Fruit fly (Drosophila melanogaster): ENCODE results near the gene Mst27D.
A peak's percentile ranks its signal among the peaks of the same experiment; 100 is the strongest.

The Mst27D gene

DNA sequence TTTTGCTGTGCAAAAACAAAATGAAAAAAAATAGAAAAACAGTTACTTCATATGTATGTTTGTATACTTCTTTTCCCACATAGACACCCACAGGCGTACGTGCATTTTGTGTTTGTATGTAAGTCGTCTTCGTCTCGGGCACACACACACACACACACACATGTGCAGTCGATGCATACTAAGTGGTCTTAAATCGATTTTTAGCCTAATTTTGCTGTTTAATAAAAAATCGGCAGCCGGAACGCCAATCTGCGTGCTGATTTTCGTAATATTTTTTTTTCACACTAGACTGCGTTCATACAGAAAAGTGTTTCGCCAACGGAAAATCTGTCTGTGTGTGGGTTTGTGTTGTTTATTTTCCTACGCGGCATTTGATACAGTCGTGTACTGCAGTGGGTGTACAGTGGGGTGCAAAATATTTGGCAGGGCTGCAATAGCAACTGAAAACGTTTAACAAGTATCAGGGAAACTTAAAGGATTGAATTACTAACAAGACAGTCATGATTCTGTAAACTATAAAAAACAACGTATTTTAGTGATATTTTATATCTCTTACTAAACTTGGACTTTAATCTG, 27.5 kb downstream of the Mst27D start (continued):
- TF ChIP-seq Trl (optimal IDR thresholded peaks at IDR 0.05) (no peak), Trl (GFP tag; optimal IDR thresholded peaks at IDR 0.05) (no peak), Tbp (GFP tag; optimal IDR thresholded peaks at IDR 0.05) (no peak), Pdp1 (GFP tag; optimal IDR thresholded peaks at IDR 0.05) (peak; percentile 25 to 34), CG8281 (tag; optimal IDR thresholded peaks at IDR 0.05) (no peak), CG1603 (tag; optimal IDR thresholded peaks at IDR 0.05) (peak; percentile 45), CG13296 (GFP tag; optimal IDR thresholded peaks at IDR 0.05) (peak; percentile 27), Stat92E (GFP tag; optimal IDR thresholded peaks at IDR 0.05) (no peak), CG17568 (GFP tag; optimal IDR thresholded peaks at IDR 0.05) (peak; percentile 8), Ets97D (GFP tag; optimal IDR thresholded peaks at IDR 0.05) (peak; percentile 12), chm (GFP tag; IDR thresholded peaks at IDR 0.05) (no peak; the same call in 1 of the 2 replicates), CG4424 (GFP tag; optimal IDR thresholded peaks at IDR 0.05) (peak; percentile 16), CG12155 (GFP tag; optimal IDR thresholded peaks at IDR 0.05) (peak; percentile 29), CG43689 (GFP tag; IDR thresholded peaks at IDR 0.05) (no peak), trem (tag; optimal IDR thresholded peaks at IDR 0.05) (no peak), pum (GFP tag; optimal IDR thresholded peaks at IDR 0.05) (peak; percentile 14), BtbVII (GFP tag; optimal IDR thresholded peaks at IDR 0.05) (peak; percentile 44), org-1 (GFP tag; optimal IDR thresholded peaks at IDR 0.05) (no peak), ranshi (GFP tag; IDR thresholded peaks at IDR 0.05) (0 out of 2 replicates have a peak, but pooled peaks have one; percentile 8), CG1792 (GFP tag; optimal IDR thresholded peaks at IDR 0.05) (peak; percentile 27), gro (GFP tag; optimal IDR thresholded peaks at IDR 0.05) (peak; percentile 55), CG5245 (GFP tag; optimal IDR thresholded peaks at IDR 0.05) (peak; percentile 16), tap (tag; optimal IDR thresholded peaks at IDR 0.05) (no peak), CG1529 (GFP tag; optimal IDR thresholded peaks at IDR 0.05) (no peak), onecut (GFP tag; IDR thresholded peaks at IDR 0.05) (peak; percentile 82), cas (GFP tag; IDR thresholded peaks at IDR 0.05) (0 out of 2 replicates have a peak, but pooled peaks have one; percentile 46), Sox100B (GFP tag; optimal IDR thresholded peaks at IDR 0.05) (no peak), gsb (GFP tag; IDR thresholded peaks at IDR 0.05) (0 out of 2 replicates have a peak, but pooled peaks have one; percentile 10), ERR (GFP tag; optimal IDR thresholded peaks at IDR 0.05) (peak; percentile 32), wek (GFP tag; optimal IDR thresholded peaks at IDR 0.05) (peak; percentile 41), Rfx (GFP tag; IDR thresholded peaks at IDR 0.05) (peak; percentile 62), ase (GFP tag; IDR thresholded peaks at IDR 0.05) (peak; percentile 50; the same call in 1 of the 3 replicates), Ravus (GFP tag; IDR thresholded peaks at IDR 0.05) (no peak), kni (GFP tag; optimal IDR thresholded peaks at IDR 0.05) (no peak), lov (optimal IDR thresholded peaks at IDR 0.05) (no peak), lov (GFP tag; IDR thresholded peaks at IDR 0.05) (0 out of 3 replicates have a peak, but pooled peaks have one; percentile 12), gem (tag; optimal IDR thresholded peaks at IDR 0.05) (no peak), CG18476 (GFP tag; optimal IDR thresholded peaks at IDR 0.05) (no peak), disco-r (GFP tag; optimal IDR thresholded peaks at IDR 0.05) (no peak), mirr (GFP tag; optimal IDR thresholded peaks at IDR 0.05) (peak; percentile 15), Dad (GFP tag; optimal IDR thresholded peaks at IDR 0.05) (peak; percentile 5), zfh1 (GFP tag; IDR thresholded peaks at IDR 0.05) (peak; percentile 65; the same call in 2 of the 3 replicates), sug (tag; optimal IDR thresholded peaks at IDR 0.05) (peak; percentile 9), Hand (GFP tag; optimal IDR thresholded peaks at IDR 0.05) (no peak), CG13624 (GFP tag; optimal IDR thresholded peaks at IDR 0.05) (peak; percentile 60), pho (GFP tag; optimal IDR thresholded peaks at IDR 0.05) (no peak), CG10959 (GFP tag; IDR thresholded peaks at IDR 0.05) (no peak), nom (GFP tag; optimal IDR thresholded peaks at IDR 0.05) (peak; percentile 73), CG10147 (GFP tag; optimal IDR thresholded peaks at IDR 0.05) (peak; percentile 7), Hsf (GFP tag; optimal IDR thresholded peaks at IDR 0.05) (peak; percentile 54), Myb (GFP tag; optimal IDR thresholded peaks at IDR 0.05) (no peak)

All from whole organism, embryonic.